Worm (Caenorhabditis elegans): ENCODE measurements around the gene C16C8.7.

ce11 chrII:3436412-3436811 is 23.5 kb downstream of the C16C8.7 start, which contains the start of gene skpo-2:
- TF ChIP-seq ceh-82 (tag; optimal IDR thresholded peaks at IDR 0.05), result no peak
- TF ChIP-seq lsy-2 (tag; optimal IDR thresholded peaks at IDR 0.05), result no peak
- no peak for TF ChIP-seq mdl-1 (tag; optimal IDR thresholded peaks at IDR 0.05)
- no peak for TF ChIP-seq unc-62 (GFP tag; optimal IDR thresholded peaks at IDR 0.05 in 1 of 2)
- TF ChIP-seq unc-62 (tag; optimal IDR thresholded peaks at IDR 0.05), result no peak
- TF ChIP-seq tag-97 (GFP tag; IDR thresholded peaks at IDR 0.05), result no peak
- no peak for TF ChIP-seq nhr-102 (tag; optimal IDR thresholded peaks at IDR 0.05)
- TF ChIP-seq zag-1 (tag; optimal IDR thresholded peaks at IDR 0.05), result no peak
- TF ChIP-seq unc-39 (tag; optimal IDR thresholded peaks at IDR 0.05), result no peak
- TF ChIP-seq Y75B8A.6 (GFP tag; IDR thresholded peaks at IDR 0.05), result no peak
- no peak for TF ChIP-seq php-3 (GFP tag; IDR thresholded peaks at IDR 0.05)
- TF ChIP-seq cey-2 (tag; optimal IDR thresholded peaks at IDR 0.05; ENCODE audit: borderline replicate concordance, insufficient read depth), result no peak
- TF ChIP-seq ceh-62 (tag; optimal IDR thresholded peaks at IDR 0.05), result no peak
- TF ChIP-seq nhr-42 (GFP tag; IDR thresholded peaks at IDR 0.05), result no peak
- no peak for TF ChIP-seq dve-1 (tag; optimal IDR thresholded peaks at IDR 0.05; ENCODE audit: insufficient read depth)

Data from whole organism, L4 larva.